ENCODE assay signal across 7 worm cellular contexts in genomic region chrIII:3065876-3066509, ce11.
TF ChIP-seq lines count a peak whose summit lies in the region.

No protein-coding gene starts in this region.

TF ChIP-seq in whole organism, L1 larva, 84 proteins besides CTCF, POLR2A, EP300 and RAD21 (continues in another document):
- TF ChIP-seq sptf-1 (tag; optimal IDR thresholded peaks at IDR 0.05; lab: Kevin White, UChicago) (no peak), mep-1 (tag; optimal IDR thresholded peaks at IDR 0.05; lab: Kevin White, UChicago) (peak; percentile 52), jun-1 (tag; optimal IDR thresholded peaks at IDR 0.05; lab: Kevin White, UChicago) (no peak), snpc-4 (tag; optimal IDR thresholded peaks at IDR 0.05; lab: Kevin White, UChicago) (peak; percentile 44), C04F5.9 (tag; optimal IDR thresholded peaks at IDR 0.05; lab: Kevin White, UChicago) (no peak), swsn-7 (tag; optimal IDR thresholded peaks at IDR 0.05; lab: Kevin White, UChicago) (peak; percentile 35), lsy-2 (tag; optimal IDR thresholded peaks at IDR 0.05; lab: Kevin White, UChicago) (peak; percentile 74 to 80), nhr-19 (GFP tag; conservative IDR thresholded peaks at IDR 0.05; lab: Robert Waterston, UW) (peak; percentile 72), nhr-85 (tag; lab: Kevin White, UChicago) (peak; percentile 82), ces-1 (GFP tag; optimal IDR thresholded peaks at IDR 0.05; lab: Kevin White, UChicago) (no peak), mef-2 (tag; optimal IDR thresholded peaks at IDR 0.05; lab: Kevin White, UChicago) (no peak), mab-9 (GFP tag; IDR thresholded peaks at IDR 0.05; lab: Robert Waterston, UW) (no peak), ceh-90 (tag; optimal IDR thresholded peaks at IDR 0.05; lab: Kevin White, UChicago) (no peak), elt-3 (tag; optimal IDR thresholded peaks at IDR 0.05; lab: Kevin White, UChicago) (peak in 2 of 6 experiments; percentile 18 to 34)

TF ChIP-seq in whole organism, L2 larva, 48 proteins besides CTCF, POLR2A, EP300 and RAD21 (continues in another document):
- peak; percentile 27 for TF ChIP-seq ztf-4 (tag; optimal IDR thresholded peaks at IDR 0.05; lab: Kevin White, UChicago)
- peak; percentile 28 for TF ChIP-seq blmp-1 (tag; optimal IDR thresholded peaks at IDR 0.05; lab: Kevin White, UChicago; ENCODE audit: insufficient read depth)
- peak in 1 of 2 experiments; percentile 1 for TF ChIP-seq mdl-1 (tag; optimal IDR thresholded peaks at IDR 0.05; lab: Kevin White, UChicago)
- no peak for TF ChIP-seq nhr-6 (tag; optimal IDR thresholded peaks at IDR 0.05; lab: Kevin White, UChicago)
- peak; percentile 41 for TF ChIP-seq sem-4 (tag; optimal IDR thresholded peaks at IDR 0.05; lab: Kevin White, UChicago)
- TF ChIP-seq mab-5 (tag; optimal IDR thresholded peaks at IDR 0.05; lab: Kevin White, UChicago): peak; percentile 39
- TF ChIP-seq ama-1 (optimal IDR thresholded peaks at IDR 0.05; lab: Kevin White, UChicago): no peak
- peak; percentile 91 for TF ChIP-seq F13H6.1 (tag; optimal IDR thresholded peaks at IDR 0.05; lab: Kevin White, UChicago)
- TF ChIP-seq sma-9 (GFP tag; optimal IDR thresholded peaks at IDR 0.05; lab: Kevin White, UChicago): peak; percentile 65
- TF ChIP-seq sma-9 (tag; optimal IDR thresholded peaks at IDR 0.05; lab: Kevin White, UChicago): no peak
- peak; percentile 62 for TF ChIP-seq sma-3 (GFP tag; optimal IDR thresholded peaks at IDR 0.05; lab: Kevin White, UChicago)
- TF ChIP-seq lsy-2 (tag; optimal IDR thresholded peaks at IDR 0.05; lab: Kevin White, UChicago): peak; percentile 18 to 80
- TF ChIP-seq crh-2 (tag; optimal IDR thresholded peaks at IDR 0.05; lab: Kevin White, UChicago): peak; percentile 66

TF ChIP-seq in whole organism, L3 larva, 47 proteins besides CTCF, POLR2A, EP300 and RAD21 (continues in another document):
- no peak for TF ChIP-seq eor-1 (tag; optimal IDR thresholded peaks at IDR 0.05; lab: Kevin White, UChicago)
- TF ChIP-seq nhr-43 (tag; optimal IDR thresholded peaks at IDR 0.05; lab: Kevin White, UChicago; ENCODE audit: poor library complexity, severe bottlenecking): peak; percentile 61
- no peak for TF ChIP-seq R02D3.7 (tag; optimal IDR thresholded peaks at IDR 0.05; lab: Kevin White, UChicago)
- TF ChIP-seq unc-62 (GFP tag; optimal IDR thresholded peaks at IDR 0.05; lab: Kevin White, UChicago): no peak
- peak; percentile 60 for TF ChIP-seq jun-1 (tag; optimal IDR thresholded peaks at IDR 0.05; lab: Kevin White, UChicago)
- peak; percentile 61 for TF ChIP-seq ceh-28 (tag; optimal IDR thresholded peaks at IDR 0.05; lab: Kevin White, UChicago)
- peak; percentile 74 for TF ChIP-seq snpc-4 (tag; optimal IDR thresholded peaks at IDR 0.05; lab: Kevin White, UChicago)
- TF ChIP-seq nhr-25 (tag; optimal IDR thresholded peaks at IDR 0.05; lab: Kevin White, UChicago): peak; percentile 5
- TF ChIP-seq nhr-237 (tag; optimal IDR thresholded peaks at IDR 0.05; lab: Kevin White, UChicago): no peak
- peak; percentile 46 for TF ChIP-seq lsy-12 (tag; optimal IDR thresholded peaks at IDR 0.05; lab: Kevin White, UChicago)
- peak; percentile 35 for TF ChIP-seq lin-39 (tag; optimal IDR thresholded peaks at IDR 0.05; lab: Kevin White, UChicago)
- TF ChIP-seq lin-15B (tag; optimal IDR thresholded peaks at IDR 0.05; lab: Kevin White, UChicago): peak; percentile 20
- TF ChIP-seq nhr-23 (tag; optimal IDR thresholded peaks at IDR 0.05; lab: Kevin White, UChicago): peak; percentile 70

TF ChIP-seq in whole organism, L4 larva, 104 proteins besides CTCF, POLR2A, EP300 and RAD21 (continues in another document):
- TF ChIP-seq hlh-30 (tag; optimal IDR thresholded peaks at IDR 0.05; lab: Kevin White, UChicago; ENCODE audit: insufficient read depth): peak; percentile 59
- peak in 1 of 2 experiments; percentile 22 for TF ChIP-seq mdl-1 (tag; optimal IDR thresholded peaks at IDR 0.05; lab: Kevin White, UChicago)
- TF ChIP-seq fkh-10 (GFP tag; optimal IDR thresholded peaks at IDR 0.05; lab: Kevin White, UChicago): peak; percentile 60
- peak; percentile 52 for TF ChIP-seq nhr-28 (tag; optimal IDR thresholded peaks at IDR 0.05; lab: Kevin White, UChicago)
- TF ChIP-seq dve-1 (tag; optimal IDR thresholded peaks at IDR 0.05; lab: Kevin White, UChicago; ENCODE audit: insufficient read depth): peak; percentile 56
- no peak for TF ChIP-seq ztf-7 (tag; optimal IDR thresholded peaks at IDR 0.05; lab: Kevin White, UChicago)
- no peak for TF ChIP-seq ces-1 (GFP tag; optimal IDR thresholded peaks at IDR 0.05; lab: Kevin White, UChicago)
- peak; percentile 41 for TF ChIP-seq mes-2 (tag; optimal IDR thresholded peaks at IDR 0.05; lab: Kevin White, UChicago; ENCODE audit: poor library complexity, severe bottlenecking)
- no peak for TF ChIP-seq attf-4 (tag; optimal IDR thresholded peaks at IDR 0.05; lab: Kevin White, UChicago)
- no peak for TF ChIP-seq F44E2.7 (GFP tag; IDR thresholded peaks at IDR 0.05; lab: Robert Waterston, UW)
- no peak for TF ChIP-seq egl-43 (GFP tag; IDR thresholded peaks at IDR 0.05; lab: Robert Waterston, UW)
- TF ChIP-seq zag-1 (tag; optimal IDR thresholded peaks at IDR 0.05; lab: Kevin White, UChicago): no peak
- peak; percentile 30; the same call in 1 of the 2 replicates for TF ChIP-seq ceh-20 (GFP tag; IDR thresholded peaks at IDR 0.05; lab: Robert Waterston, UW)

TF ChIP-seq in whole organism, late embryonic, 69 proteins besides CTCF, POLR2A, EP300 and RAD21:
- peak; percentile 4 for TF ChIP-seq elt-2 (tag; optimal IDR thresholded peaks at IDR 0.05; lab: Kevin White, UChicago)
- TF ChIP-seq C38D4.7 (GFP tag; optimal IDR thresholded peaks at IDR 0.05; lab: Kevin White, UChicago): no peak
- TF ChIP-seq nhr-232 (tag; optimal IDR thresholded peaks at IDR 0.05; lab: Kevin White, UChicago): no peak
- TF ChIP-seq ceh-18 (tag; optimal IDR thresholded peaks at IDR 0.05; lab: Kevin White, UChicago): peak; percentile 66
- TF ChIP-seq nfya-1 (tag; optimal IDR thresholded peaks at IDR 0.05; lab: Kevin White, UChicago): peak; percentile 9
- no peak for TF ChIP-seq ahr-1 (tag; optimal IDR thresholded peaks at IDR 0.05; lab: Kevin White, UChicago)
- no peak for TF ChIP-seq ceh-24 (tag; optimal IDR thresholded peaks at IDR 0.05; lab: Kevin White, UChicago)
- TF ChIP-seq T23F11.4 (GFP tag; optimal IDR thresholded peaks at IDR 0.05; lab: Kevin White, UChicago): peak; percentile 9
- TF ChIP-seq fkh-6 (tag; optimal IDR thresholded peaks at IDR 0.05; lab: Kevin White, UChicago): no peak
- peak; percentile 14 for TF ChIP-seq pat-9 (tag; optimal IDR thresholded peaks at IDR 0.05; lab: Kevin White, UChicago)

TF ChIP-seq in whole organism, mixed stage, embryonic, 35 proteins besides CTCF, POLR2A, EP300 and RAD21:
- TF ChIP-seq mls-2 (tag; optimal IDR thresholded peaks at IDR 0.05; lab: Kevin White, UChicago) (no peak), sptf-1 (tag; optimal IDR thresholded peaks at IDR 0.05; lab: Kevin White, UChicago) (peak; percentile 2), nhr-28 (tag; optimal IDR thresholded peaks at IDR 0.05; lab: Kevin White, UChicago) (no peak), nhr-2 (tag; optimal IDR thresholded peaks at IDR 0.05; lab: Kevin White, UChicago) (no peak), pha-4 (tag; optimal IDR thresholded peaks at IDR 0.05; lab: Kevin White, UChicago) (no peak), ceh-83 (GFP tag; optimal IDR thresholded peaks at IDR 0.05; lab: Kevin White, UChicago) (no peak), nhr-237 (tag; optimal IDR thresholded peaks at IDR 0.05; lab: Kevin White, UChicago) (peak; percentile 7), mep-1 (tag; optimal IDR thresholded peaks at IDR 0.05; lab: Kevin White, UChicago) (no peak), lin-32 (GFP tag; optimal IDR thresholded peaks at IDR 0.05; lab: Kevin White, UChicago) (no peak), lin-13 (tag; optimal IDR thresholded peaks at IDR 0.05; lab: Kevin White, UChicago) (no peak), ztf-11 (tag; optimal IDR thresholded peaks at IDR 0.05; lab: Kevin White, UChicago) (no peak), lsy-2 (tag; optimal IDR thresholded peaks at IDR 0.05; lab: Kevin White, UChicago) (peak; percentile 43), tbx-8 (GFP tag; optimal IDR thresholded peaks at IDR 0.05; lab: Kevin White, UChicago) (no peak), snpc-4 (tag; optimal IDR thresholded peaks at IDR 0.05; lab: Kevin White, UChicago) (no peak)

TF ChIP-seq in whole organism, young adult, 124 proteins besides CTCF, POLR2A, EP300 and RAD21 (continues in another document):
- no peak for TF ChIP-seq Y53F4B.3 (GFP tag; IDR thresholded peaks at IDR 0.05; lab: Robert Waterston, UW)
- peak; percentile 42 for TF ChIP-seq nhr-80 (tag; optimal IDR thresholded peaks at IDR 0.05; lab: Kevin White, UChicago)
- no peak for TF ChIP-seq egl-44 (GFP tag; IDR thresholded peaks at IDR 0.05; lab: Robert Waterston, UW)
- TF ChIP-seq F37B4.10 (GFP tag; IDR thresholded peaks at IDR 0.05; lab: Robert Waterston, UW): no peak
- no peak for TF ChIP-seq F22D6.2 (tag; optimal IDR thresholded peaks at IDR 0.05; lab: Kevin White, UChicago)
- peak; percentile 43 for TF ChIP-seq egrh-3 (GFP tag; IDR thresholded peaks at IDR 0.05; lab: Robert Waterston, UW)
- 0 out of 2 replicates have a peak, but pooled peaks have one; percentile 35 for TF ChIP-seq zfh-2 (GFP tag; conservative IDR thresholded peaks at IDR 0.05; lab: Robert Waterston, UW)
- no peak for TF ChIP-seq bed-2 (GFP tag; IDR thresholded peaks at IDR 0.05; lab: Robert Waterston, UW)
- TF ChIP-seq hsf-1 (GFP tag; IDR thresholded peaks at IDR 0.05; lab: Robert Waterston, UW): no peak
- no peak for TF ChIP-seq cebp-1 (GFP tag; IDR thresholded peaks at IDR 0.05; lab: Robert Waterston, UW)
- TF ChIP-seq cebp-1 (tag; optimal IDR thresholded peaks at IDR 0.05; lab: Kevin White, UChicago): peak; percentile 75
- no peak for TF ChIP-seq F33H1.4 (GFP tag; IDR thresholded peaks at IDR 0.05; lab: Robert Waterston, UW)
- TF ChIP-seq hmg-1.2 (GFP tag; IDR thresholded peaks at IDR 0.05; lab: Robert Waterston, UW): peak; percentile 92
- TF ChIP-seq snpc-3.4 (tag; optimal IDR thresholded peaks at IDR 0.05; lab: Kevin White, UChicago): no peak
- TF ChIP-seq repo-1 (tag; optimal IDR thresholded peaks at IDR 0.05; lab: Kevin White, UChicago): no peak
- peak; percentile 69 for TF ChIP-seq attf-5 (GFP tag; optimal IDR thresholded peaks at IDR 0.05; lab: Kevin White, UChicago)
- TF ChIP-seq lin-54 (GFP tag; optimal IDR thresholded peaks at IDR 0.05; lab: Kevin White, UChicago): no peak
- peak; percentile 52 for TF ChIP-seq ztf-26 (tag; optimal IDR thresholded peaks at IDR 0.05; lab: Kevin White, UChicago)
- TF ChIP-seq D2030.7 (GFP tag; IDR thresholded peaks at IDR 0.05; lab: Robert Waterston, UW): no peak
- no peak for TF ChIP-seq ceh-40 (GFP tag; IDR thresholded peaks at IDR 0.05; lab: Robert Waterston, UW)
- peak in 1 of 3 experiments; percentile 46 for TF ChIP-seq lin-35 (GFP tag; optimal IDR thresholded peaks at IDR 0.05; lab: Kevin White, UChicago)
- no peak for TF ChIP-seq chd-7 (tag; optimal IDR thresholded peaks at IDR 0.05; lab: Kevin White, UChicago)
- no peak for TF ChIP-seq fkh-3 (tag; optimal IDR thresholded peaks at IDR 0.05; lab: Kevin White, UChicago)
- no peak for TF ChIP-seq dpff-1 (tag; optimal IDR thresholded peaks at IDR 0.05; lab: Kevin White, UChicago)
- no peak for TF ChIP-seq aptf-3 (GFP tag; IDR thresholded peaks at IDR 0.05; lab: Robert Waterston, UW)
